Worm (Caenorhabditis elegans): ENCODE results near the gene F26H11.4.

DNA sequence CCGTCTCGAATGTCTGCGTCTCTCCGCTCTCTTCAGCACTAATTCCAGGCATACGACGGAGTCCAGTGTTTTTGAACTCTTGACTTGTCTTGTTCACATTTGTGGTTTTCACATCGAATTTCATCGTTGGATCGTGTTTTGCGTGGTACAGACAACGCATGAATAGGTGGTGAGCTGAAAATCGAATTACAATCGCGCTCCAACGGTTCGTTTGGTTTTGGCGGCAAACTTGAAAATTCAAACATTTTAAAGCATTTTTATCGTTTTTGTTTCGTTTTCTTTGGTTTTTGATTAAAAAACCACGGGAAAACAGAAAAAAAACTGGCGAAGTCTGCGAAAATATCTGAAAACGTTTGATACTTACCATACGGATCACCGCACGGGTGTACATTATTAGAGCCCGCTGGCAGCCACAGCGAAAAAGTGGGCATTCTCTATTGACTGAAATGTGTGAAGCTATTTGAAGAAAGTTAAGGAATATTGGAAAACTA, 4.7 kb downstream of the F26H11.4 start, which contains the start of gene exl-1:
- TF ChIP-seq nhr-12 (tag; optimal IDR thresholded peaks at IDR 0.05) (no peak), lin-13 (tag; optimal IDR thresholded peaks at IDR 0.05) (no peak), ztf-11 (tag; optimal IDR thresholded peaks at IDR 0.05) (no peak), M03D4.4 (tag; optimal IDR thresholded peaks at IDR 0.05) (no peak), blmp-1 (tag; optimal IDR thresholded peaks at IDR 0.05) (no peak)

Measured in whole organism, mixed stage, embryonic.